Fruit fly (Drosophila melanogaster) whole organism, pupa: ENCODE results near the gene CG42823.

Experiments used
- Snoo ChIP-seq: fragments of 200-800 bp; sonication (Bioruptor generic); optimal IDR thresholded peaks from 3 replicates; lab custom pipeline; 2017; ENCODE audit warnings: missing biosample characterization, mild to moderate bottlenecking, missing genetic modification characterization, inconsistent platforms
- rn ChIP-seq: fragments of 200-800 bp; sonication (Bioruptor generic); IDR thresholded peaks from 2 replicates; pipeline ENCODE4 v1.3.6; 2022; ENCODE audit warnings: missing biosample characterization, missing genetic modification characterization

DNA sequence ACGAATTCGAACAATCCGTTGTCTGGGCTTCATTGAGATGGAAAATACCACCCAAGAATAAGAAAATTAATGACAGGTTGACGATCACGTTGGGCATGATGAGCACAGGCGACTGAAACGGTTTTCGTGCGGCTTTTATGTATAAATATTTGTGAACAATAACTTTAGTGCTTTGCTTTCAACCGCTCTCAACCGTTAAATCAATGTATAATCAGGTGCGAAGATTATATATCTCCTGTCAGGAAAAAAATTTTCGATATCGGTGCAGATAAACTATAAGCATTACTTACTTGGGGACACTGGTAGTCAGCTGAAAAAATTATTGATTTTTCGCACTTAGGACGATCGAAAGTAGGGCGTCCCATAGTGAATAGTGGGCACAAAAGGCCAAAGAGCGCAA, at the start of gene CG42823:
- no peak for TF ChIP-seq rn (GFP tag; lab: Robert Waterston, UW)
- TF ChIP-seq Snoo (tag; lab: Kevin White, UChicago) = no peak
